Fruit fly (Drosophila melanogaster): Measurements from ENCODE around the gene CG33303.

Gene CG33303

dm6 chr2L:10405008-10405654 is 29.6 kb upstream of the CG33303 start, which contains the start of the genes CG17768, LSm-4 and Ir31a (continued):
- peak; percentile 40 for TF ChIP-seq CG4617 (GFP tag; optimal IDR thresholded peaks at IDR 0.05; ENCODE audit: borderline replicate concordance)
- TF ChIP-seq HLHmδ (GFP tag; optimal IDR thresholded peaks at IDR 0.05), result no peak
- TF ChIP-seq CrebB (tag; optimal IDR thresholded peaks at IDR 0.05), result no peak
- TF ChIP-seq MBD-R2 (GFP tag; IDR thresholded peaks at IDR 0.05), result peak; percentile 46; the same call in 1 of the 2 replicates
- peak; percentile 88 for TF ChIP-seq Doc3 (GFP tag; IDR thresholded peaks at IDR 0.05; ENCODE audit: partially characterized antibody)
- TF ChIP-seq Dll (GFP tag; IDR thresholded peaks at IDR 0.05; ENCODE audit: partially characterized antibody), result peak; percentile 85
- no peak for TF ChIP-seq Deaf1 (tag; optimal IDR thresholded peaks at IDR 0.05)
- TF ChIP-seq tgo (GFP tag; IDR thresholded peaks at IDR 0.05), result no peak
- TF ChIP-seq tap (tag; optimal IDR thresholded peaks at IDR 0.05), result no peak
- TF ChIP-seq CG31441 (GFP tag; IDR thresholded peaks at IDR 0.05), result no peak
- TF ChIP-seq CG12219 (GFP tag; optimal IDR thresholded peaks at IDR 0.05), result no peak
- no peak for TF ChIP-seq Ravus (GFP tag; IDR thresholded peaks at IDR 0.05)
- peak; percentile 81 for TF ChIP-seq knrl (GFP tag; IDR thresholded peaks at IDR 0.05; ENCODE audit: partially characterized antibody)
- no peak for TF ChIP-seq CG17829 (tag; optimal IDR thresholded peaks at IDR 0.05)
- peak; percentile 49; the same call in 1 of the 2 replicates for TF ChIP-seq nerfin-2 (GFP tag; IDR thresholded peaks at IDR 0.05; ENCODE audit: partially characterized antibody)
- TF ChIP-seq CG14860 (GFP tag; IDR thresholded peaks at IDR 0.05; ENCODE audit: partially characterized antibody), result peak; percentile 68
- peak; percentile 83 for TF ChIP-seq unc-4 (GFP tag; IDR thresholded peaks at IDR 0.05; ENCODE audit: partially characterized antibody)
- peak; percentile 25 for TF ChIP-seq CG8924 (tag; optimal IDR thresholded peaks at IDR 0.05)
- TF ChIP-seq vvl (GFP tag; IDR thresholded peaks at IDR 0.05), result peak; percentile 84
- TF ChIP-seq Scr (GFP tag; IDR thresholded peaks at IDR 0.05; ENCODE audit: partially characterized antibody), result peak; percentile 87
- peak; percentile 15 for TF ChIP-seq CG3995 (GFP tag; optimal IDR thresholded peaks at IDR 0.05)
- peak; percentile 27 for TF ChIP-seq CG8290 (GFP tag; optimal IDR thresholded peaks at IDR 0.05)
- no peak for TF ChIP-seq CG8290 (tag; optimal IDR thresholded peaks at IDR 0.05)
- peak; percentile 20 for TF ChIP-seq pzg (GFP tag; optimal IDR thresholded peaks at IDR 0.05)
- TF ChIP-seq nmo (GFP tag; optimal IDR thresholded peaks at IDR 0.05), result peak; percentile 2
- peak; percentile 84 for TF ChIP-seq hbn (GFP tag; IDR thresholded peaks at IDR 0.05; ENCODE audit: partially characterized antibody)
- TF ChIP-seq NC2β (GFP tag; optimal IDR thresholded peaks at IDR 0.05), result no peak
- no peak for TF ChIP-seq CG8281 (tag; optimal IDR thresholded peaks at IDR 0.05)
- no peak for TF ChIP-seq CG8478 (optimal IDR thresholded peaks at IDR 0.05)
- peak; percentile 25 for TF ChIP-seq CG12659 (GFP tag; optimal IDR thresholded peaks at IDR 0.05)
- no peak for TF ChIP-seq Dp (GFP tag; optimal IDR thresholded peaks at IDR 0.05)
- peak; percentile 59; the same call in 2 of the 3 replicates for TF ChIP-seq vnd (GFP tag; IDR thresholded peaks at IDR 0.05; ENCODE audit: partially characterized antibody)
- peak; percentile 66; the same call in 1 of the 2 replicates for TF ChIP-seq sna (GFP tag; IDR thresholded peaks at IDR 0.05; ENCODE audit: partially characterized antibody)
- TF ChIP-seq bbx (GFP tag; IDR thresholded peaks at IDR 0.05; ENCODE audit: partially characterized antibody), result peak; percentile 82
- TF ChIP-seq CG16813 (GFP tag; IDR thresholded peaks at IDR 0.05; ENCODE audit: partially characterized antibody), result peak; percentile 72
- TF ChIP-seq stwl (tag; optimal IDR thresholded peaks at IDR 0.05), result peak; percentile 18
- no peak for TF ChIP-seq CG3847 (GFP tag; IDR thresholded peaks at IDR 0.05)
- no peak for TF ChIP-seq zfh2 (GFP tag; optimal IDR thresholded peaks at IDR 0.05)
- TF ChIP-seq CG7963 (GFP tag; IDR thresholded peaks at IDR 0.05; ENCODE audit: partially characterized antibody), result peak; percentile 39; the same call in 1 of the 3 replicates
- TF ChIP-seq Opbp (GFP tag; IDR thresholded peaks at IDR 0.05; ENCODE audit: partially characterized antibody), result peak; percentile 60; the same call in 2 of the 3 replicates

All from whole organism, embryonic.